Worm (Caenorhabditis elegans) whole organism, L2 larva: ENCODE measurements around the gene K09E4.4.
A peak's percentile ranks its signal among the peaks of the same experiment; 100 is the strongest.

Experiments
- C34F6.9 ChIP-seq: fragments of 150-350 bp; optimal IDR thresholded peaks from 2 replicates; lab custom pipeline; 2014; ENCODE audit warnings: missing biosample characterization, missing genetic modification characterization
- F13H6.1 ChIP-seq: sonication (generic microtip); optimal IDR thresholded peaks from 2 replicates; lab custom pipeline; 2016; ENCODE audit warnings: missing genetic modification characterization, missing compliant biosample characterization
- R02D3.7 ChIP-seq: fragments of 150-350 bp; optimal IDR thresholded peaks from 2 replicates; lab custom pipeline; 2014; ENCODE audit warnings: missing biosample characterization, missing genetic modification characterization
- alr-1 ChIP-seq: fragments of 150-350 bp; optimal IDR thresholded peaks from 2 replicates; lab custom pipeline; 2014; ENCODE audit warnings: missing biosample characterization, missing genetic modification characterization
- aly-2 ChIP-seq: fragments of 150-350 bp; optimal IDR thresholded peaks from 2 replicates; lab custom pipeline; 2014; ENCODE audit warnings: missing biosample characterization, missing genetic modification characterization
- ama-1 ChIP-seq: fragments of 150-350 bp; optimal IDR thresholded peaks from 2 replicates; lab custom pipeline; 2018; ENCODE audit warnings: inconsistent platforms
- blmp-1 ChIP-seq: sonication (generic microtip); optimal IDR thresholded peaks from 2 replicates; lab custom pipeline; 2017; ENCODE audit warnings: missing genetic modification characterization, mild to moderate bottlenecking, missing compliant biosample characterization, antibody characterized with exemption, moderate library complexity; ENCODE audit not compliant: insufficient read depth
- ceh-16 ChIP-seq: fragments of 150-350 bp; optimal IDR thresholded peaks from 2 replicates; lab custom pipeline; 2014; ENCODE audit warnings: missing biosample characterization, missing genetic modification characterization
- egl-27 ChIP-seq: sonication (generic microtip); optimal IDR thresholded peaks from 3 replicates; lab custom pipeline; 2017; ENCODE audit warnings: missing biosample characterization, missing genetic modification reagents, missing genetic modification characterization
- elt-1 ChIP-seq: fragments of 150-350 bp; optimal IDR thresholded peaks from 2 replicates; lab custom pipeline; 2014; ENCODE audit warnings: missing biosample characterization, missing genetic modification characterization
- lin-11 ChIP-seq: fragments of 150-350 bp; sonication (generic microtip); optimal IDR thresholded peaks from 2 replicates; lab custom pipeline; 2014; ENCODE audit warnings: missing biosample characterization, missing genetic modification characterization, inconsistent platforms, mixed read lengths
- lin-13 ChIP-seq: fragments of 150-350 bp; optimal IDR thresholded peaks from 2 replicates; lab custom pipeline; 2014; ENCODE audit warnings: missing biosample characterization, missing genetic modification reagents, missing genetic modification characterization
- lin-39 ChIP-seq: fragments of 150-350 bp; optimal IDR thresholded peaks from 2 replicates; lab custom pipeline; 2014; ENCODE audit warnings: missing biosample characterization, missing genetic modification reagents, missing genetic modification characterization
- lsy-2 ChIP-seq, 2 experiments: fragments of 150-350 bp in 1 of 2; sonication (generic microtip) in 1 of 2; optimal IDR thresholded peaks; 2 replicates each; lab custom pipeline; 2014 to 2017; ENCODE audit warnings: missing biosample characterization in 2 of 2, missing genetic modification characterization in 2 of 2
- mbf-1 ChIP-seq: sonication (generic microtip); optimal IDR thresholded peaks from 2 replicates; lab custom pipeline; 2017; ENCODE audit warnings: missing biosample characterization, missing genetic modification characterization
- nhr-11 ChIP-seq: fragments of 150-350 bp; optimal IDR thresholded peaks from 2 replicates; lab custom pipeline; 2014; ENCODE audit warnings: missing biosample characterization, missing genetic modification characterization
- nhr-129 ChIP-seq: fragments of 150-350 bp; optimal IDR thresholded peaks from 2 replicates; lab custom pipeline; 2014; ENCODE audit warnings: missing biosample characterization, missing genetic modification characterization
- nhr-21 ChIP-seq: fragments of 150-350 bp; optimal IDR thresholded peaks from 2 replicates; lab custom pipeline; 2014; ENCODE audit warnings: missing biosample characterization, missing genetic modification characterization
- nhr-237 ChIP-seq: fragments of 150-350 bp; optimal IDR thresholded peaks from 2 replicates; lab custom pipeline; 2014; ENCODE audit warnings: missing biosample characterization, missing genetic modification characterization
- nhr-25 ChIP-seq: fragments of 150-350 bp; sonication (generic microtip); optimal IDR thresholded peaks from 3 replicates; lab custom pipeline; 2014; ENCODE audit warnings: missing biosample characterization, missing genetic modification characterization
- nhr-6 ChIP-seq: fragments of 150-350 bp; optimal IDR thresholded peaks from 2 replicates; lab custom pipeline; 2014; ENCODE audit warnings: missing biosample characterization, missing genetic modification characterization
- nhr-77 ChIP-seq: fragments of 150-350 bp; optimal IDR thresholded peaks from 2 replicates; lab custom pipeline; 2014; ENCODE audit warnings: missing biosample characterization, missing genetic modification characterization
- sem-4 ChIP-seq: fragments of 150-350 bp; optimal IDR thresholded peaks from 2 replicates; lab custom pipeline; 2014; ENCODE audit warnings: missing biosample characterization, missing genetic modification reagents, missing genetic modification characterization
- skn-1 ChIP-seq: sonication (generic microtip); optimal IDR thresholded peaks from 2 replicates; lab custom pipeline; 2017; ENCODE audit warnings: missing biosample characterization, missing genetic modification characterization
- sma-9 ChIP-seq, 2 experiments: fragments of 150-350 bp in 1 of 2; sonication (generic microtip) in 1 of 2; optimal IDR thresholded peaks; 2 replicates each; lab custom pipeline; 2014 to 2016; ENCODE audit warnings: missing genetic modification characterization in 2 of 2, mild to moderate bottlenecking in 1 of 2, missing biosample characterization in 1 of 2, missing compliant biosample characterization in 1 of 2, missing genetic modification reagents in 1 of 2, moderate library complexity in 1 of 2
- snpc-4 ChIP-seq: fragments of 150-350 bp; optimal IDR thresholded peaks from 2 replicates; lab custom pipeline; 2014; ENCODE audit warnings: missing biosample characterization, missing genetic modification characterization
- unc-55 ChIP-seq: fragments of 150-350 bp; sonication (generic microtip); optimal IDR thresholded peaks from 3 replicates; lab custom pipeline; 2014; ENCODE audit warnings: missing biosample characterization, missing genetic modification reagents, missing genetic modification characterization
- unc-62 ChIP-seq: fragments of 150-350 bp; optimal IDR thresholded peaks from 2 replicates; lab custom pipeline; 2014; ENCODE audit warnings: missing biosample characterization, missing genetic modification reagents, missing genetic modification characterization
- zag-1 ChIP-seq: fragments of 150-350 bp; optimal IDR thresholded peaks from 2 replicates; lab custom pipeline; 2014; ENCODE audit warnings: missing biosample characterization, missing genetic modification characterization
- ztf-1 ChIP-seq: fragments of 200-800 bp; sonication (Bioruptor generic); conservative IDR thresholded peaks from 2 replicates; pipeline ENCODE4 v1.3.6; 2022; ENCODE audit warnings: missing genetic modification characterization, missing compliant biosample characterization
- ztf-11 ChIP-seq: sonication (generic microtip); optimal IDR thresholded peaks from 2 replicates; lab custom pipeline; 2017; ENCODE audit warnings: missing biosample characterization, missing genetic modification characterization

Gene K09E4.4

ce11 chrII:14112842-14113241 lies 9.1 kb downstream of the K09E4.4 start:
- TF ChIP-seq unc-62 (GFP tag; lab: Kevin White, UChicago) (no peak), lin-13 (GFP tag; lab: Kevin White, UChicago) (no peak), R02D3.7 (no peak), skn-1 (tag; lab: Kevin White, UChicago) (no peak), sma-9 (GFP tag; optimal IDR thresholded peaks at IDR 0.05; lab: Kevin White, UChicago) (no peak), sma-9 (tag; optimal IDR thresholded peaks at IDR 0.05; lab: Kevin White, UChicago) (no peak), elt-1 (tag; lab: Kevin White, UChicago) (no peak), ceh-16 (no peak), zag-1 (tag; lab: Kevin White, UChicago) (no peak), ztf-1 (GFP tag; lab: Robert Waterston, UW) (no peak), egl-27 (tag; lab: Kevin White, UChicago) (no peak), nhr-21 (tag; lab: Kevin White, UChicago) (no peak), nhr-129 (tag; lab: Kevin White, UChicago) (no peak), lin-11 (tag; lab: Kevin White, UChicago) (no peak)
- TF ChIP-seq, all 48 proteins: peak for 0

DNA sequence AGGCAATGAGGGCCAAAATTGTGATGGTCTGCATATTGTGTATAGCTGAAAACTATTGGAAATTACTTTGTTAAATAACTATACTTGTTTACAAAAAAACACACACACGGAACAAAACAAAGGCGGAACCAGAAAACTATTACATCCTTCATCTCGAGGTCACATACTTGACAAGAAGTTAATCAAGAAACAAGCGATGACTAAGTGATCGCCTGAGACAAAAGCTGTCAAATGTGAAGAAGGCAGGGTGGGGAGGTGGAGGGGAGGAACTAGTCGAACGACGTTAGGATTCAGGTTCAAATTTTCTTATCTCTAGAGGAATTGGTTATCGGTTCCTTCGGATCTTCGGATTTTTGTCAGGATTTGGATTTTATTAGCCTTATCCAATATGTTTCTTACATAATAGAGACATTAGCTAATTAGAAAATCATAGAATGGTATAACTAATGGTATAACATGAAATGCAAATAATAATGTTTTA lies 12.7 kb downstream of the K09E4.4 start, which contains the start of gene cpg-7:
Gene cpg-7, minus strand, starts transcription at position 51 of the 481 bp plus-strand sequence.
- no peak for TF ChIP-seq aly-2 (tag; lab: Kevin White, UChicago)
- no peak for TF ChIP-seq unc-62 (GFP tag; lab: Kevin White, UChicago)
- TF ChIP-seq blmp-1 (tag; lab: Kevin White, UChicago) = no peak
- no peak for TF ChIP-seq alr-1 (tag; lab: Kevin White, UChicago)
- TF ChIP-seq, all 48 proteins: peak for 0

DNA sequence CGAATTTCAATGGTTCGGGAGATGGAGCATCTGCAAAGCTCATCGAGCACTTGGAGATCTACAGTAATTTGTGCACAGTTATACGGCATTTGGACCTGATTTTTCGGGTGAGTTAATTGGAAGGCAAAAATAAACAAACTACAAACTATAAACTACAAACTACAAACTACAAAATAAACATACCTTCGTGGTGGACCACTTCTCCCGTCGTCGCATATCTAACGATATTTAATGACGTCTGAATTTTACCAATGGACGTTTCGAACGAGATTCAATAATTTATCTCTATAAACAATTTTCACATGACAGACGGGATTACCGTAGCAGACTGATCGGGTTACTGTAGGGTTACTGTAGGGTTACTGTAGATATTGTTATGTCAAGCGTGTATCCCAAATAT lies 15.8 kb downstream of the K09E4.4 start:
- TF ChIP-seq nhr-11 (tag; lab: Kevin White, UChicago) (no peak), mbf-1 (no peak), unc-55 (GFP tag; lab: Kevin White, UChicago) (no peak), lin-39 (tag; lab: Kevin White, UChicago) (no peak), nhr-129 (tag; lab: Kevin White, UChicago) (no peak), sma-9 (GFP tag; optimal IDR thresholded peaks at IDR 0.05; lab: Kevin White, UChicago) (no peak), sma-9 (tag; optimal IDR thresholded peaks at IDR 0.05; lab: Kevin White, UChicago) (no peak), zag-1 (tag; lab: Kevin White, UChicago) (no peak), snpc-4 (tag; lab: Kevin White, UChicago) (no peak), lsy-2 (tag; optimal IDR thresholded peaks at IDR 0.05; lab: Kevin White, UChicago) (no peak), F13H6.1 (tag; lab: Kevin White, UChicago) (no peak), ceh-16 (no peak), ama-1 (lab: Kevin White, UChicago) (no peak), alr-1 (tag; lab: Kevin White, UChicago) (no peak), aly-2 (tag; lab: Kevin White, UChicago) (no peak), nhr-77 (tag; lab: Kevin White, UChicago) (no peak), nhr-21 (tag; lab: Kevin White, UChicago) (no peak), nhr-237 (tag; lab: Kevin White, UChicago) (no peak), egl-27 (tag; lab: Kevin White, UChicago) (no peak), ztf-1 (GFP tag; lab: Robert Waterston, UW) (no peak), nhr-25 (tag; lab: Kevin White, UChicago) (no peak)

- TF ChIP-seq nhr-6 (no peak), ztf-11 (no peak), sem-4 (no peak), nhr-129 (tag; lab: Kevin White, UChicago) (no peak), aly-2 (tag; lab: Kevin White, UChicago) (no peak)
Observed at ce11 chrII:14104470-14104869, 17.5 kb downstream of the K09E4.4 start, which contains the start of gene gur-4. TSS of gene gur-4 (plus strand) at chrII:14104770.

DNA sequence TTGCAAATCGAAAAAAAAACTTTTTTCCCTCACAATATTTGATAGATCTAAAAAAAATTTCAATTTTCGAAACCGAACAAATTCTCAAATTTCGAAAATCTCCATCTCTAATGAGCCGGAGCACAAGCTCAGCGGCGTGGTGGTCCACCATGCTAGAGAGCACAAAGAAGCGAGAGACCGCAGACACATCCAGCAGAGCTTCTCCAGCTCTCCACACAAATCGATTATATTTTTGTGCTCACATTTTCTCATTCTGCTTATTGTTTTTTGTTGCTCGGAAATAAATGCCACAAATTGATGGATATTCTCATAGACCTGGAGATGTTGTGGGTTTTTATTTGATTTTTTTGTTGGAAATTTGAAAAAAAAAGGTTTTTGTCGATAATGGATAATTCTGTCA lies 19.9 kb downstream of the K09E4.4 start:
- TF ChIP-seq nhr-6 = no peak
- TF ChIP-seq egl-27 (tag; lab: Kevin White, UChicago) = no peak
- peak; percentile 30 for TF ChIP-seq unc-55 (GFP tag; lab: Kevin White, UChicago)
- TF ChIP-seq ztf-11 = no peak
- TF ChIP-seq C34F6.9 (tag; lab: Kevin White, UChicago) = peak; percentile 53
- peak in 1 of 2 experiments; percentile 11 for TF ChIP-seq lsy-2 (tag; optimal IDR thresholded peaks at IDR 0.05; lab: Kevin White, UChicago)
- no peak for TF ChIP-seq elt-1 (tag; lab: Kevin White, UChicago)
